Fruit fly (Drosophila melanogaster): ENCODE measurements around the gene ems.

Gene ems

dm6 chr3R:13914760-13915417 is 13.2 kb downstream of the ems start (continued):
- TF ChIP-seq corto (GFP tag; optimal IDR thresholded peaks at IDR 0.05), result no peak
- TF ChIP-seq CG31224 (GFP tag; IDR thresholded peaks at IDR 0.05), result peak; percentile 75
- TF ChIP-seq fru (optimal IDR thresholded peaks at IDR 0.05), result no peak
- TF ChIP-seq CG2199 (GFP tag; IDR thresholded peaks at IDR 0.05), result no peak
- TF ChIP-seq Max (GFP tag; optimal IDR thresholded peaks at IDR 0.05), result peak; percentile 32
- no peak for TF ChIP-seq Neu2 (GFP tag; optimal IDR thresholded peaks at IDR 0.05; ENCODE audit: borderline replicate concordance)
- peak; percentile 89 for TF ChIP-seq dysf (GFP tag; IDR thresholded peaks at IDR 0.05)
- peak; percentile 40 for TF ChIP-seq Fer2 (tag; optimal IDR thresholded peaks at IDR 0.05)
- peak; percentile 83 for TF ChIP-seq CG31441 (GFP tag; IDR thresholded peaks at IDR 0.05)
- TF ChIP-seq CG34376 (GFP tag; optimal IDR thresholded peaks at IDR 0.05), result no peak
- TF ChIP-seq en (GFP tag; optimal IDR thresholded peaks at IDR 0.05), result peak; percentile 74
- peak; percentile 40 for TF ChIP-seq Usf (GFP tag; optimal IDR thresholded peaks at IDR 0.05)
- peak; percentile 42 for TF ChIP-seq CG3163 (GFP tag; optimal IDR thresholded peaks at IDR 0.05)
- TF ChIP-seq CG32532 (GFP tag; IDR thresholded peaks at IDR 0.05), result peak; percentile 88
- no peak for TF ChIP-seq CG15073 (GFP tag; optimal IDR thresholded peaks at IDR 0.05)
- TF ChIP-seq zfh2 (GFP tag; optimal IDR thresholded peaks at IDR 0.05), result peak; percentile 53
- TF ChIP-seq bowl (GFP tag; IDR thresholded peaks at IDR 0.05), result peak; percentile 54; the same call in 1 of the 2 replicates
- TF ChIP-seq scrt (GFP tag; optimal IDR thresholded peaks at IDR 0.05), result peak; percentile 70
- no peak for TF ChIP-seq BEAF-32 (GFP tag; optimal IDR thresholded peaks at IDR 0.05)
- TF ChIP-seq lola (GFP tag; optimal IDR thresholded peaks at IDR 0.05), result peak in 1 of 3 experiments; percentile 69
- TF ChIP-seq Awh (GFP tag; IDR thresholded peaks at IDR 0.05), result peak; percentile 57
- peak; percentile 61; the same call in 2 of the 4 replicates for TF ChIP-seq Gug (GFP tag; IDR thresholded peaks at IDR 0.05)
- peak; percentile 55 for TF ChIP-seq CG2875 (GFP tag; optimal IDR thresholded peaks at IDR 0.05)
- TF ChIP-seq CG3726 (GFP tag; IDR thresholded peaks at IDR 0.05), result peak; percentile 55; the same call in 1 of the 3 replicates
- peak; percentile 61; the same call in 1 of the 3 replicates for TF ChIP-seq ase (GFP tag; IDR thresholded peaks at IDR 0.05)
- no peak for TF ChIP-seq CG6683 (GFP tag; optimal IDR thresholded peaks at IDR 0.05)
- peak; percentile 25 for TF ChIP-seq sd (tag; optimal IDR thresholded peaks at IDR 0.05)
- TF ChIP-seq CG15269 (tag; optimal IDR thresholded peaks at IDR 0.05), result peak; percentile 74
- TF ChIP-seq CG3281 (GFP tag; optimal IDR thresholded peaks at IDR 0.05), result peak; percentile 74
- peak; percentile 69 for TF ChIP-seq CG9932 (GFP tag; IDR thresholded peaks at IDR 0.05)
- peak; percentile 29 for TF ChIP-seq Mes4 (GFP tag; optimal IDR thresholded peaks at IDR 0.05)
- peak; percentile 65 for TF ChIP-seq CG7556 (GFP tag; optimal IDR thresholded peaks at IDR 0.05)
- TF ChIP-seq Antp (GFP tag; optimal IDR thresholded peaks at IDR 0.05), result peak; percentile 75
- TF ChIP-seq CG8478 (optimal IDR thresholded peaks at IDR 0.05), result no peak
- peak; percentile 35 for TF ChIP-seq CG8089 (GFP tag; optimal IDR thresholded peaks at IDR 0.05)
- TF ChIP-seq CG8388 (GFP tag; optimal IDR thresholded peaks at IDR 0.05), result peak; percentile 74
- peak; percentile 74 for TF ChIP-seq chn (GFP tag; optimal IDR thresholded peaks at IDR 0.05)
- TF ChIP-seq CG10462 (GFP tag; optimal IDR thresholded peaks at IDR 0.05), result peak; percentile 62
- TF ChIP-seq CG13624 (GFP tag; optimal IDR thresholded peaks at IDR 0.05), result peak; percentile 73
- peak; percentile 45 for TF ChIP-seq CG18476 (GFP tag; optimal IDR thresholded peaks at IDR 0.05)
- peak; percentile 57 for TF ChIP-seq CG10274 (GFP tag; optimal IDR thresholded peaks at IDR 0.05)
- no peak for TF ChIP-seq HLH4C (GFP tag; IDR thresholded peaks at IDR 0.05; ENCODE audit: partially characterized antibody)
- TF ChIP-seq Bdp1 (GFP tag; optimal IDR thresholded peaks at IDR 0.05), result peak; percentile 32
- TF ChIP-seq CG12236 (GFP tag; optimal IDR thresholded peaks at IDR 0.05), result peak; percentile 50
- TF ChIP-seq nerfin-2 (GFP tag; IDR thresholded peaks at IDR 0.05; ENCODE audit: partially characterized antibody), result no peak
- peak; percentile 51 for TF ChIP-seq CG12942 (GFP tag; optimal IDR thresholded peaks at IDR 0.05)
- no peak for TF ChIP-seq br (optimal IDR thresholded peaks at IDR 0.05)
- no peak for TF ChIP-seq cg (GFP tag; optimal IDR thresholded peaks at IDR 0.05)
- TF ChIP-seq MTF-1 (GFP tag; optimal IDR thresholded peaks at IDR 0.05; ENCODE audit: borderline replicate concordance), result peak; percentile 47
- TF ChIP-seq CG2202 (tag; optimal IDR thresholded peaks at IDR 0.05), result peak; percentile 55

Data from whole organism, embryonic.